Worm (Caenorhabditis elegans): ENCODE measurements around the gene ins-13.

DNA sequence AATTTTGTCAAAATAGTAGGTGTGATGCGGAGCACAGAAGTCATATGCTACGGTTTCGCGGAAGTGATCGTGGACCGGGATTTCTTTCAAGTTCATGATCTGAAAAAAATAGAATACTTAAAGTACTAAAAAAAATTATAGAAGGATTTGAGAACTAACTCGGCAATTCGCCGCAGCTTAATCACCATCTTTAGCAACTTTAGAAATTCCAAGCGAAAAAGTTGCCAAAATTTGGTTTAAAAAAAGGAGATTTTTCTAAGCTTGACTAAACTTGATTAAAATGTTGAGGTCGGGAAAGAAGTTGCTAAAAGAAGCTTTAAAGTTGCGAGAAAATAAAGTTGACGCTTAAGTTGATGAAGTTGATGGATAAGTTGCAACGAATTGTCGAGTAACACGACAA lies 27.0 kb downstream of the ins-13 start, which contains the start of gene ZK177.9:
- TF ChIP-seq hnd-1 (tag; optimal IDR thresholded peaks at IDR 0.05) (no peak), ceh-36 (tag; optimal IDR thresholded peaks at IDR 0.05) (no peak), tra-4 (tag; optimal IDR thresholded peaks at IDR 0.05) (no peak), ama-1 (optimal IDR thresholded peaks at IDR 0.05) (no peak), B0310.2 (tag; optimal IDR thresholded peaks at IDR 0.05) (no peak), flt-1 (GFP tag; IDR thresholded peaks at IDR 0.05) (no peak), hmbx-1 (tag; optimal IDR thresholded peaks at IDR 0.05) (no peak)

Measured in whole organism, early embryonic.